Worm (Caenorhabditis elegans) whole organism, L2 larva: ENCODE data around the gene eor-1.

Source experiments
- F13H6.1 ChIP-seq: sonication (generic microtip); optimal IDR thresholded peaks from 2 replicates; lab custom pipeline; 2016; ENCODE audit warnings: missing genetic modification characterization, missing compliant biosample characterization
- R02D3.7 ChIP-seq: fragments of 150-350 bp; optimal IDR thresholded peaks from 2 replicates; lab custom pipeline; 2014; ENCODE audit warnings: missing biosample characterization, missing genetic modification characterization
- ZK546.5 ChIP-seq: sonication (generic microtip); optimal IDR thresholded peaks from 2 replicates; lab custom pipeline; 2017; ENCODE audit warnings: missing biosample characterization, missing genetic modification characterization
- alr-1 ChIP-seq: fragments of 150-350 bp; optimal IDR thresholded peaks from 2 replicates; lab custom pipeline; 2014; ENCODE audit warnings: missing biosample characterization, missing genetic modification characterization
- aly-2 ChIP-seq: fragments of 150-350 bp; optimal IDR thresholded peaks from 2 replicates; lab custom pipeline; 2014; ENCODE audit warnings: missing biosample characterization, missing genetic modification characterization
- ama-1 ChIP-seq: fragments of 150-350 bp; optimal IDR thresholded peaks from 2 replicates; lab custom pipeline; 2018; ENCODE audit warnings: inconsistent platforms
- blmp-1 ChIP-seq: sonication (generic microtip); optimal IDR thresholded peaks from 2 replicates; lab custom pipeline; 2017; ENCODE audit warnings: missing genetic modification characterization, mild to moderate bottlenecking, missing compliant biosample characterization, antibody characterized with exemption, moderate library complexity; ENCODE audit not compliant: insufficient read depth
- ceh-16 ChIP-seq: fragments of 150-350 bp; optimal IDR thresholded peaks from 2 replicates; lab custom pipeline; 2014; ENCODE audit warnings: missing biosample characterization, missing genetic modification characterization
- ceh-82 ChIP-seq: fragments of 150-350 bp; optimal IDR thresholded peaks from 2 replicates; lab custom pipeline; 2014; ENCODE audit warnings: missing biosample characterization, missing genetic modification characterization
- crh-2 ChIP-seq: sonication (generic microtip); optimal IDR thresholded peaks from 2 replicates; lab custom pipeline; 2017; ENCODE audit warnings: missing biosample characterization, missing genetic modification characterization
- dmd-4 ChIP-seq: sonication (generic microtip); optimal IDR thresholded peaks from 2 replicates; lab custom pipeline; 2017; ENCODE audit warnings: missing biosample characterization, missing genetic modification characterization
- elt-1 ChIP-seq: fragments of 150-350 bp; optimal IDR thresholded peaks from 2 replicates; lab custom pipeline; 2014; ENCODE audit warnings: missing biosample characterization, missing genetic modification characterization
- elt-3 ChIP-seq: sonication (generic microtip); optimal IDR thresholded peaks from 2 replicates; lab custom pipeline; 2017; ENCODE audit warnings: missing biosample characterization, missing genetic modification characterization
- fos-1 ChIP-seq: fragments of 150-350 bp; optimal IDR thresholded peaks from 2 replicates; lab custom pipeline; 2014; ENCODE audit warnings: missing biosample characterization, missing genetic modification characterization
- gmeb-1 ChIP-seq: fragments of 150-350 bp; optimal IDR thresholded peaks from 2 replicates; lab custom pipeline; 2014; ENCODE audit warnings: missing biosample characterization, missing genetic modification characterization
- lin-11 ChIP-seq: fragments of 150-350 bp; sonication (generic microtip); optimal IDR thresholded peaks from 2 replicates; lab custom pipeline; 2014; ENCODE audit warnings: missing biosample characterization, missing genetic modification characterization, inconsistent platforms, mixed read lengths
- lin-13 ChIP-seq: fragments of 150-350 bp; optimal IDR thresholded peaks from 2 replicates; lab custom pipeline; 2014; ENCODE audit warnings: missing biosample characterization, missing genetic modification reagents, missing genetic modification characterization
- mab-5 ChIP-seq: fragments of 150-350 bp; optimal IDR thresholded peaks from 2 replicates; lab custom pipeline; 2014; ENCODE audit warnings: missing biosample characterization, missing genetic modification characterization
- mbf-1 ChIP-seq: sonication (generic microtip); optimal IDR thresholded peaks from 2 replicates; lab custom pipeline; 2017; ENCODE audit warnings: missing biosample characterization, missing genetic modification characterization
- mdl-1 ChIP-seq, 2 experiments: fragments of 150-350 bp in 1 of 2; sonication (generic microtip) in 1 of 2; optimal IDR thresholded peaks; 2 replicates each; lab custom pipeline; 2017; ENCODE audit warnings: missing biosample characterization in 2 of 2, missing genetic modification characterization in 2 of 2
- nhr-10 ChIP-seq: sonication (generic microtip); optimal IDR thresholded peaks from 2 replicates; lab custom pipeline; 2017; ENCODE audit warnings: missing biosample characterization, missing genetic modification characterization
- nhr-129 ChIP-seq: fragments of 150-350 bp; optimal IDR thresholded peaks from 2 replicates; lab custom pipeline; 2014; ENCODE audit warnings: missing biosample characterization, missing genetic modification characterization
- nhr-23 ChIP-seq: fragments of 150-350 bp; optimal IDR thresholded peaks from 2 replicates; lab custom pipeline; 2014; ENCODE audit warnings: missing biosample characterization, missing genetic modification reagents, missing genetic modification characterization
- nhr-237 ChIP-seq: fragments of 150-350 bp; optimal IDR thresholded peaks from 2 replicates; lab custom pipeline; 2014; ENCODE audit warnings: missing biosample characterization, missing genetic modification characterization
- nhr-6 ChIP-seq: fragments of 150-350 bp; optimal IDR thresholded peaks from 2 replicates; lab custom pipeline; 2014; ENCODE audit warnings: missing biosample characterization, missing genetic modification characterization
- nhr-77 ChIP-seq: fragments of 150-350 bp; optimal IDR thresholded peaks from 2 replicates; lab custom pipeline; 2014; ENCODE audit warnings: missing biosample characterization, missing genetic modification characterization
- peb-1 ChIP-seq: fragments of 150-350 bp; optimal IDR thresholded peaks from 2 replicates; lab custom pipeline; 2014; ENCODE audit warnings: missing biosample characterization, missing genetic modification characterization
- skn-1 ChIP-seq: sonication (generic microtip); optimal IDR thresholded peaks from 2 replicates; lab custom pipeline; 2017; ENCODE audit warnings: missing biosample characterization, missing genetic modification characterization
- sma-3 ChIP-seq: sonication (generic microtip); optimal IDR thresholded peaks from 2 replicates; lab custom pipeline; 2016; ENCODE audit warnings: missing genetic modification reagents, missing genetic modification characterization, missing compliant biosample characterization
- sma-9 ChIP-seq, 2 experiments: fragments of 150-350 bp in 1 of 2; sonication (generic microtip) in 1 of 2; optimal IDR thresholded peaks; 2 replicates each; lab custom pipeline; 2014 to 2016; ENCODE audit warnings: missing genetic modification characterization in 2 of 2, mild to moderate bottlenecking in 1 of 2, missing biosample characterization in 1 of 2, missing compliant biosample characterization in 1 of 2, missing genetic modification reagents in 1 of 2, moderate library complexity in 1 of 2
- unc-55 ChIP-seq: fragments of 150-350 bp; sonication (generic microtip); optimal IDR thresholded peaks from 3 replicates; lab custom pipeline; 2014; ENCODE audit warnings: missing biosample characterization, missing genetic modification reagents, missing genetic modification characterization
- ztf-1 ChIP-seq: fragments of 200-800 bp; sonication (Bioruptor generic); conservative IDR thresholded peaks from 2 replicates; pipeline ENCODE4 v1.3.6; 2022; ENCODE audit warnings: missing genetic modification characterization, missing compliant biosample characterization
- ztf-11 ChIP-seq: sonication (generic microtip); optimal IDR thresholded peaks from 2 replicates; lab custom pipeline; 2017; ENCODE audit warnings: missing biosample characterization, missing genetic modification characterization
- ztf-4 ChIP-seq: fragments of 150-350 bp; optimal IDR thresholded peaks from 2 replicates; lab custom pipeline; 2014; ENCODE audit warnings: missing biosample characterization, missing genetic modification characterization

The eor-1 gene

ce11 chrIV:4809813-4810212 lies 10.8 kb upstream of the eor-1 start, which contains the start of gene H06H21.37:
Gene H06H21.37, minus strand, starts transcription at chrIV:4809974.
- TF ChIP-seq gmeb-1 (tag; lab: Kevin White, UChicago): no peak
- TF ChIP-seq mbf-1 (tag; lab: Kevin White, UChicago): no peak
- no peak for TF ChIP-seq ztf-1 (GFP tag; lab: Robert Waterston, UW)
- no peak for TF ChIP-seq blmp-1 (tag; lab: Kevin White, UChicago)

DNA sequence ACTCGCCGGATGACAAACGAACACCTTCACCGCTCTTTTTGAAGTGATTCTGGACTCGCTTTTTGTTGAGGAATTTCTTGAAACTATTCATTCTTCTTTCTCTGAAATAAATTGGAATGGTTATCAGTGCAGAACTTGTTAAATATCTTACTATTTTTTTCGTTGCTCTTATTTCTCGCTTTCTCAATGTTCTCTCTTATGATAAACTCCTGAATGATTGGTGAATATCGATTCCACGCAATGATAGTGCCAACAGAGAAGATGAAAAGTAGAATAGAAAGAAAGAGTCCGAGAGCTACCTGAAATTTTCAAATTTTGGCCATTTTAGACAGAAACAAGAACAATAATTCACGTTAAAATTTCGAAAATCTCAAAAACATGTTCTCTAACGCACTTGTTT lies 10.4 kb upstream of the eor-1 start, which contains the start of gene ubxn-6:
ubxn-6 (minus strand) TSS at position 101 of the 400 bp plus-strand sequence.
- no peak for TF ChIP-seq aly-2 (tag; lab: Kevin White, UChicago)
- TF ChIP-seq R02D3.7: no peak
- TF ChIP-seq mab-5: no peak
- no peak for TF ChIP-seq crh-2 (tag; lab: Kevin White, UChicago)
- TF ChIP-seq elt-3 (tag; lab: Kevin White, UChicago): no peak
- TF ChIP-seq nhr-23: no peak
- no peak for TF ChIP-seq nhr-10

ce11 chrIV:4807219-4807618 lies 8.2 kb upstream of the eor-1 start, which contains the start of gene H06H21.11:
Gene H06H21.11, minus strand, starts transcription at chrIV:4807319.
- TF ChIP-seq skn-1 (tag; lab: Kevin White, UChicago): no peak
- no peak for TF ChIP-seq nhr-77 (tag; lab: Kevin White, UChicago)
- no peak for TF ChIP-seq crh-2 (tag; lab: Kevin White, UChicago)

- TF ChIP-seq nhr-129 (no peak), fos-1 (tag; lab: Kevin White, UChicago) (no peak), ceh-16 (tag; lab: Kevin White, UChicago) (no peak), ama-1 (lab: Kevin White, UChicago) (no peak), elt-3 (tag; lab: Kevin White, UChicago) (no peak), mdl-1 (tag; optimal IDR thresholded peaks at IDR 0.05; lab: Kevin White, UChicago) (no peak), aly-2 (tag; lab: Kevin White, UChicago) (no peak), nhr-77 (tag; lab: Kevin White, UChicago) (no peak), dmd-4 (tag; lab: Kevin White, UChicago) (no peak), lin-11 (tag; lab: Kevin White, UChicago) (no peak), peb-1 (tag; lab: Kevin White, UChicago) (no peak), R02D3.7 (no peak), F13H6.1 (tag; lab: Kevin White, UChicago) (no peak), elt-1 (tag; lab: Kevin White, UChicago) (no peak), gmeb-1 (tag; lab: Kevin White, UChicago) (no peak), alr-1 (no peak), lin-13 (GFP tag; lab: Kevin White, UChicago) (no peak), sma-9 (GFP tag; optimal IDR thresholded peaks at IDR 0.05; lab: Kevin White, UChicago) (no peak), sma-9 (tag; optimal IDR thresholded peaks at IDR 0.05; lab: Kevin White, UChicago) (no peak), ztf-11 (tag; lab: Kevin White, UChicago) (no peak), nhr-237 (tag; lab: Kevin White, UChicago) (no peak)
Measured at ce11 chrIV:4806486-4806885, 7.5 kb upstream of the eor-1 start, which contains the start of gene dpf-5. Gene dpf-5, minus strand, starts transcription at chrIV:4806586.

DNA sequence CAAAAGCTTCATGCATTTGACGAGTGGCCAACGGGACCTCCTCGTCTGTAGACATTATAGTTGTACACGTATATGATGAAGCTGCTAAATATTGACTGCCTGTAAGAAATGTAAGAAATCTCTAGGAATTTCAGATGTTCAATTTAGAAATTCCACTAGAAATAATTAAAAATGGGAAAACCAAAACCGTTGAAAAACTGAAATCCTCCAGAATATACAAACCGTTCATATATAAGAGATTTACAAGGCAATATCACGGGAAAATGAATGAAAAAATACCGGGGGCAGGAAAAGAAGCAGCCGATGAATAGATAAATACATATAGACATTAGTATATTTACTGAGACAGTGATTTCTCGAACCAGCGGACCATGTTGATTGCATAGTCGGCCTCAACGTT lies 3.5 kb upstream of the eor-1 start, which contains the start of gene dpf-7:
dpf-7 (minus strand) TSS at position 101 of the 400 bp plus-strand sequence.
- TF ChIP-seq ztf-11 (tag; lab: Kevin White, UChicago): no peak
- TF ChIP-seq unc-55 (GFP tag; lab: Kevin White, UChicago): no peak
- TF ChIP-seq nhr-6 (tag; lab: Kevin White, UChicago): no peak
- no peak for TF ChIP-seq gmeb-1 (tag; lab: Kevin White, UChicago)
- TF ChIP-seq nhr-237 (tag; lab: Kevin White, UChicago): no peak
- no peak for TF ChIP-seq sma-9 (GFP tag; optimal IDR thresholded peaks at IDR 0.05; lab: Kevin White, UChicago)
- TF ChIP-seq sma-9 (tag; optimal IDR thresholded peaks at IDR 0.05; lab: Kevin White, UChicago): no peak
- no peak for TF ChIP-seq elt-1 (tag; lab: Kevin White, UChicago)
- no peak for TF ChIP-seq crh-2 (tag; lab: Kevin White, UChicago)
- TF ChIP-seq ztf-1 (GFP tag; lab: Robert Waterston, UW): no peak
- no peak for TF ChIP-seq ztf-4 (tag; lab: Kevin White, UChicago)
- no peak for TF ChIP-seq nhr-129
- no peak for TF ChIP-seq ZK546.5 (tag; lab: Kevin White, UChicago)
- TF ChIP-seq ceh-82 (tag; lab: Kevin White, UChicago): no peak
- TF ChIP-seq R02D3.7: no peak
- no peak for TF ChIP-seq sma-3 (GFP tag; lab: Kevin White, UChicago)
